Fruit fly (Drosophila melanogaster): Measurements from ENCODE around the gene Or65a.

Gene Or65a

dm6 chr3L:6285412-6285811 lies 35.0 kb upstream of the Or65a start (continued):
- TF ChIP-seq pdm3 (GFP tag; optimal IDR thresholded peaks at IDR 0.05) (peak; percentile 70), CG11902 (GFP tag; optimal IDR thresholded peaks at IDR 0.05) (peak; percentile 25), dac (GFP tag; optimal IDR thresholded peaks at IDR 0.05) (no peak), CG6808 (GFP tag; optimal IDR thresholded peaks at IDR 0.05) (peak; percentile 59), CG11294 (GFP tag; IDR thresholded peaks at IDR 0.05) (no peak), CG31627 (GFP tag; optimal IDR thresholded peaks at IDR 0.05) (peak; percentile 47), Gug (GFP tag; IDR thresholded peaks at IDR 0.05) (no peak), CG8319 (GFP tag; optimal IDR thresholded peaks at IDR 0.05) (no peak), CG15336 (GFP tag; IDR thresholded peaks at IDR 0.05) (peak; percentile 57), CG10631 (GFP tag; optimal IDR thresholded peaks at IDR 0.05) (peak; percentile 29), Blimp-1 (GFP tag; optimal IDR thresholded peaks at IDR 0.05) (no peak), Eip78C (GFP tag) (peak; percentile 83), CG3919 (GFP tag; optimal IDR thresholded peaks at IDR 0.05) (peak; percentile 68), CG8632 (GFP tag; optimal IDR thresholded peaks at IDR 0.05) (peak; percentile 47), cyc (GFP tag; optimal IDR thresholded peaks at IDR 0.05) (peak; percentile 34), CG7368 (GFP tag; optimal IDR thresholded peaks at IDR 0.05) (peak; percentile 29), Eip75B (GFP tag; optimal IDR thresholded peaks at IDR 0.05) (peak; percentile 49), CG8119 (GFP tag; IDR thresholded peaks at IDR 0.05) (peak; percentile 69; the same call in 2 of the 3 replicates), eg (GFP tag; IDR thresholded peaks at IDR 0.05) (peak; percentile 76), Hr38 (GFP tag; optimal IDR thresholded peaks at IDR 0.05) (no peak), achi (GFP tag; optimal IDR thresholded peaks at IDR 0.05) (peak; percentile 52), Sox102F (GFP tag; optimal IDR thresholded peaks at IDR 0.05) (peak; percentile 56), Smox (GFP tag; optimal IDR thresholded peaks at IDR 0.05) (peak; percentile 38), Ets96B (tag; optimal IDR thresholded peaks at IDR 0.05) (peak; percentile 58), CG34406 (GFP tag; optimal IDR thresholded peaks at IDR 0.05) (peak; percentile 28), CG10669 (GFP tag; optimal IDR thresholded peaks at IDR 0.05) (peak; percentile 61), lz (GFP tag; optimal IDR thresholded peaks at IDR 0.05) (peak; percentile 43), net (GFP tag; optimal IDR thresholded peaks at IDR 0.05) (peak; percentile 72), svp (GFP tag) (peak; percentile 86), Sox14 (GFP tag; optimal IDR thresholded peaks at IDR 0.05) (peak; percentile 48), dsx (GFP tag; optimal IDR thresholded peaks at IDR 0.05; ENCODE audit: poor library complexity, severe bottlenecking) (peak; percentile 50), Hr4 (GFP tag; optimal IDR thresholded peaks at IDR 0.05) (peak; percentile 49), fd85E (GFP tag; optimal IDR thresholded peaks at IDR 0.05) (no peak), CG6276 (GFP tag; optimal IDR thresholded peaks at IDR 0.05) (peak; percentile 12)

- TF ChIP-seq Hr39 (GFP tag; optimal IDR thresholded peaks at IDR 0.05) (no peak), svp (GFP tag) (peak; percentile 55), Eip78C (GFP tag) (peak; percentile 2)
Measured at dm6 chr3L:6296611-6297010, 23.8 kb upstream of the Or65a start.

- peak; percentile 32 for TF ChIP-seq Sox102F (GFP tag; optimal IDR thresholded peaks at IDR 0.05)
- TF ChIP-seq CG6792 (GFP tag; optimal IDR thresholded peaks at IDR 0.05) = no peak
- peak; percentile 35 for TF ChIP-seq topi (GFP tag; optimal IDR thresholded peaks at IDR 0.05)
- no peak for TF ChIP-seq fd85E (GFP tag; optimal IDR thresholded peaks at IDR 0.05)
- TF ChIP-seq Ets21C (GFP tag; optimal IDR thresholded peaks at IDR 0.05) = peak; percentile 34
- TF ChIP-seq salr (GFP tag; optimal IDR thresholded peaks at IDR 0.05) = no peak
- TF ChIP-seq CG32006 (GFP tag; optimal IDR thresholded peaks at IDR 0.05) = no peak
- peak; percentile 8 for TF ChIP-seq OdsH (GFP tag; optimal IDR thresholded peaks at IDR 0.05)
- no peak for TF ChIP-seq Hr38 (GFP tag; optimal IDR thresholded peaks at IDR 0.05)
- TF ChIP-seq Eip75B (GFP tag; optimal IDR thresholded peaks at IDR 0.05) = peak; percentile 3
- TF ChIP-seq fkh (GFP tag; optimal IDR thresholded peaks at IDR 0.05) = no peak
- peak; percentile 77 for TF ChIP-seq Eip78C (GFP tag)
- no peak for TF ChIP-seq CG6276 (GFP tag; optimal IDR thresholded peaks at IDR 0.05)
- peak; percentile 78 for TF ChIP-seq svp (GFP tag)
- peak; percentile 15 for TF ChIP-seq acj6 (GFP tag; optimal IDR thresholded peaks at IDR 0.05)
- TF ChIP-seq Hr39 (GFP tag; optimal IDR thresholded peaks at IDR 0.05) = peak; percentile 22
- TF ChIP-seq CG31627 (GFP tag; optimal IDR thresholded peaks at IDR 0.05) = peak; percentile 21
- peak; percentile 25 for TF ChIP-seq pdm3 (GFP tag; optimal IDR thresholded peaks at IDR 0.05)
- TF ChIP-seq CG1621 (tag; optimal IDR thresholded peaks at IDR 0.05) = no peak
- TF ChIP-seq achi (GFP tag; optimal IDR thresholded peaks at IDR 0.05) = peak; percentile 11
- TF ChIP-seq cyc (GFP tag; optimal IDR thresholded peaks at IDR 0.05) = peak; percentile 27
- peak; percentile 69 for TF ChIP-seq Met (GFP tag; optimal IDR thresholded peaks at IDR 0.05)
- TF ChIP-seq lz (GFP tag; optimal IDR thresholded peaks at IDR 0.05) = peak; percentile 41
- TF ChIP-seq CG8632 (GFP tag; optimal IDR thresholded peaks at IDR 0.05) = peak; percentile 8
- TF ChIP-seq Smox (GFP tag; optimal IDR thresholded peaks at IDR 0.05) = peak; percentile 39
- TF ChIP-seq ss (GFP tag; optimal IDR thresholded peaks at IDR 0.05) = no peak
- TF ChIP-seq esn (GFP tag; optimal IDR thresholded peaks at IDR 0.05) = peak; percentile 48
Measured at dm6 chr3L:6302500-6302899, 17.9 kb upstream of the Or65a start.
